Fruit fly (Drosophila melanogaster) whole organism, prepupa: ENCODE measurements around the gene CG7101.

Source experiments
- CG10631 ChIP-seq: fragments of 200-800 bp; sonication (Bioruptor generic); optimal IDR thresholded peaks from 2 replicates; lab custom pipeline; 2016; ENCODE audit warnings: missing biosample characterization, missing genetic modification characterization
- CG10669 ChIP-seq: fragments of 200-800 bp; sonication (Bioruptor generic); optimal IDR thresholded peaks from 3 replicates; lab custom pipeline; 2018; ENCODE audit warnings: missing biosample characterization, mild to moderate bottlenecking, missing genetic modification characterization, moderate library complexity
- CG11762 ChIP-seq: fragments of 200-800 bp; sonication (Bioruptor generic); optimal IDR thresholded peaks from 3 replicates; lab custom pipeline; 2016; ENCODE audit warnings: missing biosample characterization, missing genetic modification characterization; ENCODE audit not compliant: insufficient read depth
- CG15336 ChIP-seq: fragments of 200-800 bp; sonication (Bioruptor generic); IDR thresholded peaks from 2 replicates; pipeline ENCODE4 v1.3.6; 2022; ENCODE audit warnings: missing biosample characterization, missing genetic modification characterization
- CG34406 ChIP-seq: fragments of 200-800 bp; sonication (Bioruptor generic); optimal IDR thresholded peaks from 3 replicates; lab custom pipeline; 2016; ENCODE audit warnings: missing biosample characterization, missing genetic modification characterization
- CG4318 ChIP-seq: fragments of 200-800 bp; sonication (Bioruptor generic); optimal IDR thresholded peaks from 3 replicates; lab custom pipeline; 2017; ENCODE audit warnings: missing biosample characterization, mild to moderate bottlenecking, missing genetic modification characterization
- CG6163 ChIP-seq: fragments of 200-800 bp; sonication (Bioruptor generic); IDR thresholded peaks from 3 replicates; pipeline ENCODE4 v1.3.6; 2022; ENCODE audit warnings: missing biosample characterization, missing genetic modification characterization
- CG6792 ChIP-seq: fragments of 200-800 bp; sonication (Bioruptor generic); optimal IDR thresholded peaks from 3 replicates; lab custom pipeline; 2016; ENCODE audit warnings: missing biosample characterization, missing genetic modification characterization
- CG6808 ChIP-seq: fragments of 200-800 bp; sonication (Bioruptor generic); optimal IDR thresholded peaks from 3 replicates; lab custom pipeline; 2017; ENCODE audit warnings: missing biosample characterization, missing genetic modification characterization, mild to moderate bottlenecking, moderate library complexity, missing genetic modification reagents
- CG6854 ChIP-seq: fragments of 200-800 bp; sonication (Bioruptor generic); optimal IDR thresholded peaks from 2 replicates; lab custom pipeline; 2017; ENCODE audit warnings: missing biosample characterization, mild to moderate bottlenecking, missing genetic modification characterization
- CG7368 ChIP-seq: fragments of 200-800 bp; sonication (Bioruptor generic); optimal IDR thresholded peaks from 3 replicates; lab custom pipeline; 2016; ENCODE audit warnings: missing biosample characterization, missing genetic modification characterization
- CG8119 ChIP-seq: fragments of 200-800 bp; sonication (Bioruptor generic); IDR thresholded peaks from 3 replicates; pipeline ENCODE4 v1.3.6; 2022; ENCODE audit warnings: missing biosample characterization, missing genetic modification characterization
- CG8319 ChIP-seq: fragments of 200-800 bp; sonication (Bioruptor generic); optimal IDR thresholded peaks from 3 replicates; lab custom pipeline; 2016; ENCODE audit warnings: missing biosample characterization, missing genetic modification characterization
- Eip75B ChIP-seq: fragments of 200-800 bp; sonication (Bioruptor generic); optimal IDR thresholded peaks from 3 replicates; lab custom pipeline; 2016; ENCODE audit warnings: missing biosample characterization, missing genetic modification characterization
- Eip93F ChIP-seq: fragments of 200-800 bp; sonication (Bioruptor generic); optimal IDR thresholded peaks from 2 replicates; lab custom pipeline; 2016; ENCODE audit warnings: missing biosample characterization, mild to moderate bottlenecking, missing genetic modification characterization
- Hr38 ChIP-seq: sonication (Bioruptor generic); optimal IDR thresholded peaks from 2 replicates; lab custom pipeline; 2016; ENCODE audit warnings: missing biosample characterization, missing genetic modification characterization
- Hr39 ChIP-seq: fragments of 200-800 bp; sonication (Bioruptor generic); optimal IDR thresholded peaks from 2 replicates; lab custom pipeline; 2016; ENCODE audit warnings: missing biosample characterization, missing genetic modification characterization
- Lpt ChIP-seq: fragments of 200-800 bp; sonication (Bioruptor generic); optimal IDR thresholded peaks from 3 replicates; lab custom pipeline; 2016; ENCODE audit warnings: missing biosample characterization, missing genetic modification characterization
- Met ChIP-seq: fragments of 200-800 bp; sonication (Bioruptor generic); optimal IDR thresholded peaks from 3 replicates; lab custom pipeline; 2016; ENCODE audit warnings: missing biosample characterization, missing genetic modification characterization
- Smox ChIP-seq: fragments of 200-800 bp; sonication (Bioruptor generic); optimal IDR thresholded peaks from 3 replicates; lab custom pipeline; 2016; ENCODE audit warnings: missing biosample characterization, missing genetic modification characterization
- Sox102F ChIP-seq: fragments of 200-800 bp; sonication (Bioruptor generic); optimal IDR thresholded peaks from 2 replicates; lab custom pipeline; 2016; ENCODE audit warnings: missing biosample characterization, mild to moderate bottlenecking, missing genetic modification characterization
- Sox15 ChIP-seq: fragments of 200-800 bp; sonication (Bioruptor generic); optimal IDR thresholded peaks from 3 replicates; lab custom pipeline; 2016; ENCODE audit warnings: missing biosample characterization, missing genetic modification characterization
- achi ChIP-seq: fragments of 200-800 bp; sonication (Bioruptor generic); optimal IDR thresholded peaks from 3 replicates; lab custom pipeline; 2016; ENCODE audit warnings: missing biosample characterization, missing genetic modification characterization
- acj6 ChIP-seq: fragments of 200-800 bp; sonication (Bioruptor generic); optimal IDR thresholded peaks from 3 replicates; lab custom pipeline; 2016; ENCODE audit warnings: missing biosample characterization, missing genetic modification characterization
- dac ChIP-seq: fragments of 200-800 bp; sonication (Bioruptor generic); optimal IDR thresholded peaks from 2 replicates; lab custom pipeline; 2017; ENCODE audit warnings: missing biosample characterization, mild to moderate bottlenecking, missing genetic modification characterization
- dsx ChIP-seq: fragments of 200-800 bp; optimal IDR thresholded peaks from 3 replicates; lab custom pipeline; 2019; ENCODE audit warnings: missing biosample characterization, mild to moderate bottlenecking, missing genetic modification characterization, moderate library complexity; ENCODE audit not compliant: poor library complexity, severe bottlenecking
- esn ChIP-seq: fragments of 200-800 bp; sonication (Bioruptor generic); optimal IDR thresholded peaks from 2 replicates; lab custom pipeline; 2016; ENCODE audit warnings: missing biosample characterization, mild to moderate bottlenecking, missing genetic modification characterization, moderate library complexity
- fd59A ChIP-seq: fragments of 200-800 bp; sonication (Bioruptor generic); optimal IDR thresholded peaks from 2 replicates; lab custom pipeline; 2017; ENCODE audit warnings: missing biosample characterization, mild to moderate bottlenecking, missing genetic modification characterization, missing genetic modification reagents
- fkh ChIP-seq: fragments of 200-800 bp; sonication (Bioruptor generic); optimal IDR thresholded peaks from 3 replicates; lab custom pipeline; 2017; ENCODE audit warnings: missing biosample characterization, mild to moderate bottlenecking, missing genetic modification characterization, moderate library complexity
- pdm3 ChIP-seq: fragments of 200-800 bp; sonication (Bioruptor generic); optimal IDR thresholded peaks from 3 replicates; lab custom pipeline; 2016; ENCODE audit warnings: missing biosample characterization, missing genetic modification characterization
- salr ChIP-seq, 2 experiments: fragments of 200-800 bp; sonication (Bioruptor generic); optimal IDR thresholded peaks; 3 replicates each; lab custom pipeline; 2016 to 2018; ENCODE audit warnings: missing biosample characterization in 2 of 2, missing genetic modification characterization in 2 of 2, mild to moderate bottlenecking in 1 of 2
- spab ChIP-seq: fragments of 200-800 bp; sonication (Bioruptor generic); optimal IDR thresholded peaks from 2 replicates; lab custom pipeline; 2017; ENCODE audit warnings: missing biosample characterization, mild to moderate bottlenecking, missing genetic modification characterization, missing genetic modification reagents
- svp ChIP-seq: fragments of 200-800 bp; sonication (Bioruptor generic); peaks from one replicate; lab custom pipeline; 2016; ENCODE audit warnings: missing biosample characterization, missing genetic modification characterization
- vri ChIP-seq: fragments of 200-800 bp; sonication (Bioruptor generic); optimal IDR thresholded peaks from 3 replicates; lab custom pipeline; 2016; ENCODE audit warnings: missing biosample characterization, mild to moderate bottlenecking, missing genetic modification characterization

Gene CG7101

dm6 chrX:18869489-18870132, 39.2 kb downstream of the CG7101 start (continued):
- TF ChIP-seq CG11762 (GFP tag; lab: Kevin White, UChicago) = peak; percentile 56
- TF ChIP-seq Eip75B = peak; percentile 68
- TF ChIP-seq svp (GFP tag; lab: Kevin White, UChicago) = no peak
- TF ChIP-seq Lpt (GFP tag; lab: Kevin White, UChicago) = peak; percentile 29
- no peak for TF ChIP-seq Hr38 (GFP tag; lab: Kevin White, UChicago)
- TF ChIP-seq CG8319 (GFP tag; lab: Kevin White, UChicago) = peak; percentile 38
- TF ChIP-seq Eip93F = no peak
- TF ChIP-seq fd59A (GFP tag; lab: Kevin White, UChicago) = peak; percentile 62
- peak; percentile 77 for TF ChIP-seq esn
- TF ChIP-seq pdm3 (GFP tag; lab: Kevin White, UChicago) = no peak
- TF ChIP-seq Smox (GFP tag; lab: Kevin White, UChicago) = peak; percentile 61
- TF ChIP-seq vri = no peak
- TF ChIP-seq Sox102F = peak; percentile 77
- TF ChIP-seq Sox15 = peak; percentile 54
- no peak for TF ChIP-seq Met (GFP tag; lab: Kevin White, UChicago)
- TF ChIP-seq Hr39 (GFP tag; lab: Kevin White, UChicago) = peak; percentile 76
- no peak for TF ChIP-seq CG4318 (GFP tag; lab: Kevin White, UChicago)
- no peak for TF ChIP-seq dsx (GFP tag; lab: Kevin White, UChicago)
- peak; percentile 61 for TF ChIP-seq CG6792 (GFP tag; lab: Kevin White, UChicago)
- peak; percentile 86 for TF ChIP-seq CG6163
- peak; percentile 71 for TF ChIP-seq spab (GFP tag; lab: Kevin White, UChicago)
- TF ChIP-seq CG34406 (GFP tag; lab: Kevin White, UChicago) = peak; percentile 76
- peak; percentile 69 for TF ChIP-seq CG10631 (GFP tag; lab: Kevin White, UChicago)
- TF ChIP-seq fkh = peak; percentile 59
- peak; percentile 73 for TF ChIP-seq achi (GFP tag; lab: Kevin White, UChicago)
- TF ChIP-seq salr (GFP tag; optimal IDR thresholded peaks at IDR 0.05; lab: Kevin White, UChicago) = peak in 1 of 2 experiments; percentile 55
- TF ChIP-seq acj6 (GFP tag; lab: Kevin White, UChicago) = peak; percentile 77
- TF ChIP-seq CG7368 (GFP tag; lab: Kevin White, UChicago) = peak; percentile 77
- peak; percentile 68 for TF ChIP-seq CG8119 (GFP tag; lab: Robert Waterston, UW)
- no peak for TF ChIP-seq CG6854 (GFP tag; lab: Kevin White, UChicago)
- TF ChIP-seq dac (GFP tag; lab: Kevin White, UChicago) = no peak
- peak; percentile 76 for TF ChIP-seq CG6808 (GFP tag; lab: Kevin White, UChicago)
- TF ChIP-seq CG15336 (GFP tag; lab: Robert Waterston, UW) = peak; percentile 58
- TF ChIP-seq CG10669 (GFP tag; lab: Kevin White, UChicago) = no peak
